Worm (Caenorhabditis elegans): ENCODE data around the gene R04A9.7.

R04A9.7 gene

DNA sequence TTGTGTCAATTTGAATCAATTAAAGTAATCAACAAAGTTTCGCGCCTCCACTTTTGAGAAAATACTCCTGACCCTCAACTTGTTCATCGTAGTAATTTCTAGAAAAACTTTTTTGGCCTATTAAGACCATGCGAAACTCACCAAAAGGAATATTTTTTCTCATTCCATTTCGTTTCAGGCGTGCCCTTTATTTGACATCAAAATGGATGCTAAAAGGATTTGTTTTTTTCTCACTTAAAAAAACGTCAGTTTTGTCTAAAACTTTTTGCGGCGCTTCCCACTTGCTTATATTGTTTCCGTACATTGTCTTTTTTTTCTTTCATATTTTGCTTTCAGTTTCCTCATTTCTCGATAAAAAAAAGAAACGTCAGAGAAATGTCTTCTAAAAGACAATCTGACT, 34.2 kb downstream of the R04A9.7 start, which contains the start of gene C04E7.5:
Gene C04E7.5, plus strand, starts transcription at position 301 of the 400 bp plus-strand sequence.
- TF ChIP-seq sdz-38 (tag; optimal IDR thresholded peaks at IDR 0.05) = no peak
- TF ChIP-seq hlh-26 (GFP tag; conservative IDR thresholded peaks at IDR 0.05) = no peak
- TF ChIP-seq dox-1 (GFP tag; IDR thresholded peaks at IDR 0.05) = no peak
- no peak for TF ChIP-seq rpc-1 (optimal IDR thresholded peaks at IDR 0.05)
- no peak for TF ChIP-seq rpc-1 (tag; optimal IDR thresholded peaks at IDR 0.05)
- no peak for TF ChIP-seq dpl-1 (GFP tag; optimal IDR thresholded peaks at IDR 0.05)

DNA sequence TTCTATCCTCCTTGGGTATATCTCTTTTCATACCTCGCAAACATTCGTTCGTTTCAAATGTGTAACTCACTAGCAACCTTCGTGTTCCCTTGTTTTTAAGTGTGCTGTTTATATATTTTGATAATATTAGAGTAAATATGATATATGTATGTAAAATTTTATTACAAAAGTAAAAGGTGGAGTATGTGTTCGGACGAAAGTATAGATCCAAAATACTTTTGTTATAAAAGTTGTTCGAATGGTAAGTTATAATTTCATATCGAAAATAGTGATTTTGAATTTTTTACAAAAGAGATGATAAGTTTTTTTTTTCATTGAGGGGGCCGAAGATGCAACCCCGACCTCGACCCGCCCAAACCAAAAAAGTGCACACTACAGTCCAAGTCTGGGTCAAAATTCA, 36.9 kb downstream of the R04A9.7 start, which contains the start of gene C04E7.1:
Gene C04E7.1, plus strand, starts transcription at position 301 of the 400 bp plus-strand sequence.
- TF ChIP-seq snpc-4 (GFP tag; optimal IDR thresholded peaks at IDR 0.05) (no peak), snpc-4 (tag; optimal IDR thresholded peaks at IDR 0.05) (no peak), snpc-3.4 (tag; optimal IDR thresholded peaks at IDR 0.05) (no peak), hrde-1 (tag; optimal IDR thresholded peaks at IDR 0.05; ENCODE audit: borderline replicate concordance) (no peak), gei-17 (GFP tag; optimal IDR thresholded peaks at IDR 0.05) (no peak), repo-1 (tag; optimal IDR thresholded peaks at IDR 0.05) (no peak), tbx-9 (tag; optimal IDR thresholded peaks at IDR 0.05; ENCODE audit: borderline replicate concordance) (no peak), bed-1 (GFP tag; IDR thresholded peaks at IDR 0.05) (no peak), unc-62 (GFP tag; optimal IDR thresholded peaks at IDR 0.05) (no peak), Y95B8A.8 (GFP tag; IDR thresholded peaks at IDR 0.05) (no peak), mes-4 (tag; optimal IDR thresholded peaks at IDR 0.05) (no peak), ceh-79 (tag; optimal IDR thresholded peaks at IDR 0.05) (no peak), F37B4.10 (GFP tag; IDR thresholded peaks at IDR 0.05) (no peak), B0035.1 (tag; optimal IDR thresholded peaks at IDR 0.05) (no peak)

DNA sequence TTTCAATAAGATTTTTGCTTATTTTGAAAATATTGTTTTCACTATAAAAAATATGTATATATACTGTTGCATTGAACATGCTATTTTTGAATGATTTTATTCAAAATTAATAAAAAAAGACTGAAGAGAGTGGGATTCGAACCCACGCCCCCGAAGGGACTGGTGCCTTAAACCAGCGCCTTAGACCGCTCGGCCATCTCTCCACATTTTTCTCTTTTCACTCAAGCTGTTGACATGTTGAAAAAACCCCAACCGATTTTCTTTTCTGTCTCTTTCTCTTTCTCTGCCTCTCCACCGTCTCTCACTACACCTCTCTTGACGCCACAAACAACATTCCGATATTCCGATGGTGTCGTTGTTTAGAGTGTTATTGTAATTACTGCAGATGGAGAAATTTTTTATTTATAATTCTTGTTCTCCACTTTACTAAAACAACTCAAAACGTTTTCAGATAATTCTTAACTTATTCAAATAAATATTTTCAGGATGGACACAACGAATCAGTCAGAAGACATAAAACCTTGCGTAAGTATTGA, 41.5 kb downstream of the R04A9.7 start, which contains the start of gene sor-3:
Gene sor-3, plus strand, starts transcription at position 486 of the 536 bp plus-strand sequence.
- TF ChIP-seq T26A5.8 (tag; optimal IDR thresholded peaks at IDR 0.05) = no peak
- peak; percentile 69 for TF ChIP-seq attf-5 (GFP tag; optimal IDR thresholded peaks at IDR 0.05)
- TF ChIP-seq fkh-3 (tag; optimal IDR thresholded peaks at IDR 0.05) = no peak
- peak; percentile 87 for TF ChIP-seq hmg-1.2 (GFP tag; IDR thresholded peaks at IDR 0.05)
- TF ChIP-seq nfya-2 (GFP tag; IDR thresholded peaks at IDR 0.05) = no peak
- TF ChIP-seq unc-130 (GFP tag; optimal IDR thresholded peaks at IDR 0.05) = peak; percentile 54
- TF ChIP-seq ceh-27 (GFP tag; optimal IDR thresholded peaks at IDR 0.05) = peak; percentile 42
- TF ChIP-seq cebp-2 (GFP tag; IDR thresholded peaks at IDR 0.05) = peak; percentile 62; the same call in 1 of the 2 replicates
- TF ChIP-seq K12H6.12 (tag; optimal IDR thresholded peaks at IDR 0.05) = peak; percentile 76
- no peak for TF ChIP-seq sdz-38 (tag; optimal IDR thresholded peaks at IDR 0.05)
- peak; percentile 82 for TF ChIP-seq attf-3 (GFP tag; conservative IDR thresholded peaks at IDR 0.05)
- TF ChIP-seq dpl-1 (GFP tag; optimal IDR thresholded peaks at IDR 0.05) = no peak
- TF ChIP-seq ceh-91 (GFP tag; IDR thresholded peaks at IDR 0.05) = no peak
- TF ChIP-seq C06A6.2 (GFP tag; conservative IDR thresholded peaks at IDR 0.05) = peak; percentile 57; the same call in 1 of the 2 replicates
- TF ChIP-seq xnd-1 (tag; optimal IDR thresholded peaks at IDR 0.05) = no peak
- no peak for TF ChIP-seq B0336.3 (GFP tag; IDR thresholded peaks at IDR 0.05)
- no peak for TF ChIP-seq pha-4 (tag; optimal IDR thresholded peaks at IDR 0.05)
- no peak for TF ChIP-seq dpff-1 (tag; optimal IDR thresholded peaks at IDR 0.05)
- TF ChIP-seq nfya-1 (tag; optimal IDR thresholded peaks at IDR 0.05; ENCODE audit: borderline replicate concordance, insufficient read depth) = no peak
- no peak for TF ChIP-seq tlf-1 (GFP tag; optimal IDR thresholded peaks at IDR 0.05)
- no peak for TF ChIP-seq atf-7 (tag; optimal IDR thresholded peaks at IDR 0.05)
- peak; percentile 84 for TF ChIP-seq D2030.7 (GFP tag; IDR thresholded peaks at IDR 0.05)
- TF ChIP-seq lag-1 (GFP tag; IDR thresholded peaks at IDR 0.05) = no peak
- no peak for TF ChIP-seq ceh-58 (GFP tag; IDR thresholded peaks at IDR 0.05)
- TF ChIP-seq Y53F4B.3 (GFP tag; IDR thresholded peaks at IDR 0.05) = no peak
- no peak for TF ChIP-seq F57A8.1 (GFP tag; optimal IDR thresholded peaks at IDR 0.05)
- TF ChIP-seq bed-1 (GFP tag; IDR thresholded peaks at IDR 0.05) = no peak
- TF ChIP-seq lin-26 (GFP tag; IDR thresholded peaks at IDR 0.05) = peak; percentile 94
- TF ChIP-seq B0261.1 (tag; optimal IDR thresholded peaks at IDR 0.05) = peak; percentile 96
- peak; percentile 78 for TF ChIP-seq snpc-1.3 (tag; optimal IDR thresholded peaks at IDR 0.05; ENCODE audit: insufficient read depth)
